Worm (Caenorhabditis elegans) whole organism, young adult: ENCODE results near the gene atgp-1.

Experiments
- ama-1 ChIP-seq, 3 experiments: fragments of 150-350 bp in 1 of 3; sonication (generic microtip) in 2 of 3; optimal IDR thresholded peaks; 2 replicates each; lab custom pipeline; 2014 to 2018; ENCODE audit warnings: missing biosample characterization in 2 of 3, missing genetic modification characterization in 2 of 3, missing genetic modification reagents in 2 of 3
- madf-8 ChIP-seq: fragments of 200-800 bp; sonication (Bioruptor generic); conservative IDR thresholded peaks from 2 replicates; pipeline ENCODE4 v1.3.6; 2022; ENCODE audit warnings: missing genetic modification reagents, missing genetic modification characterization, missing compliant biosample characterization
- pha-4 ChIP-seq: fragments of 150-350 bp; sonication (generic microtip); optimal IDR thresholded peaks from 2 replicates; lab custom pipeline; 2014; ENCODE audit warnings: missing biosample characterization, missing genetic modification reagents, missing genetic modification characterization

DNA sequence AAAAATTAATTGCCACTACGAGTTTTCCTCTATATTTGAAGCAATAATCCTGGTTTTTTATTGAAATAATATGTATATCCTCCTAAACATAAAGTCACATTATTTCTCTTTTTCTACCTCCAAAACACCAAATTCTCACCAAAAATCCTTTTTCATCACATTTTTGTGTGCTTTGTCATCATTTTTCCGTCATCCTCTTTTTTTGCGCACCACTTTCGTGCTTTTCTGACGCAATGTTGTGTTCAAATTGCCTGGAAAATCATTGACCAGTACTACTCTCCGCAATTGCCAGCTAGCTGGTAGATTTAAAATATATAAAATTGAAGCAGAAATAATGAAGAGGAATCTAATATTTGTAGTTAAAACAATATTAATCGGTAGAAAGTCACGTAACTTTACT is 1.1 kb upstream of the atgp-1 start:
- TF ChIP-seq pha-4 (tag; lab: Kevin White, UChicago) (no peak), madf-8 (GFP tag; lab: Robert Waterston, UW) (no peak), ama-1 (optimal IDR thresholded peaks at IDR 0.05; lab: Kevin White, UChicago) (no peak), ama-1 (GFP tag; optimal IDR thresholded peaks at IDR 0.05; lab: Kevin White, UChicago) (no peak)
